Worm (Caenorhabditis elegans) whole organism, L4 larva: ENCODE results near the gene unc-17.

Experiments
- mdl-1 ChIP-seq, 2 experiments: fragments of 150-350 bp in 1 of 2; sonication (generic microtip) in 1 of 2; optimal IDR thresholded peaks; 2 replicates each; lab custom pipeline; 2014 to 2017; ENCODE audit warnings: missing biosample characterization in 2 of 2, missing genetic modification characterization in 2 of 2
- mes-2 ChIP-seq: sonication (generic microtip); optimal IDR thresholded peaks from 2 replicates; lab custom pipeline; 2016; ENCODE audit warnings: missing genotype, mild to moderate bottlenecking, missing genetic modification characterization, missing compliant biosample characterization; ENCODE audit not compliant: poor library complexity, severe bottlenecking
- nhr-237 ChIP-seq: sonication (generic microtip); optimal IDR thresholded peaks from 2 replicates; lab custom pipeline; 2017; ENCODE audit warnings: missing biosample characterization, missing genetic modification characterization
- skn-1 ChIP-seq: fragments of 150-350 bp; optimal IDR thresholded peaks from 2 replicates; lab custom pipeline; 2014; ENCODE audit warnings: missing biosample characterization, missing genetic modification characterization
- zag-1 ChIP-seq: fragments of 150-350 bp; optimal IDR thresholded peaks from 2 replicates; lab custom pipeline; 2014; ENCODE audit warnings: missing biosample characterization, missing genetic modification characterization

- no peak for TF ChIP-seq zag-1 (tag; lab: Kevin White, UChicago)
- TF ChIP-seq nhr-237 (tag; lab: Kevin White, UChicago) = no peak
- no peak for TF ChIP-seq skn-1 (tag; lab: Kevin White, UChicago)
- TF ChIP-seq mes-2 (tag; lab: Kevin White, UChicago) = no peak
- no peak for TF ChIP-seq mdl-1 (tag; optimal IDR thresholded peaks at IDR 0.05; lab: Kevin White, UChicago)
These were observed 2.6 kb downstream of the unc-17 start for ce11 chrIV:3621805-3622355.
